Worm (Caenorhabditis elegans): ENCODE results near the gene ZK112.4.

- no peak for TF ChIP-seq zip-8 (tag; optimal IDR thresholded peaks at IDR 0.05)
- TF ChIP-seq lin-13 (tag; optimal IDR thresholded peaks at IDR 0.05): no peak
- TF ChIP-seq sptf-1 (tag; optimal IDR thresholded peaks at IDR 0.05): no peak
- TF ChIP-seq mep-1 (tag; optimal IDR thresholded peaks at IDR 0.05): no peak
- TF ChIP-seq nhr-76 (tag; optimal IDR thresholded peaks at IDR 0.05): no peak
- no peak for TF ChIP-seq nhr-237 (tag; optimal IDR thresholded peaks at IDR 0.05)
- no peak for TF ChIP-seq elt-3 (tag; optimal IDR thresholded peaks at IDR 0.05)
- TF ChIP-seq elt-1 (tag; optimal IDR thresholded peaks at IDR 0.05; ENCODE audit: borderline replicate concordance, insufficient read depth): no peak
- no peak for TF ChIP-seq unc-62 (GFP tag; optimal IDR thresholded peaks at IDR 0.05)
- TF ChIP-seq blmp-1 (tag; optimal IDR thresholded peaks at IDR 0.05): no peak
- TF ChIP-seq unc-39 (tag; optimal IDR thresholded peaks at IDR 0.05): no peak
- no peak for TF ChIP-seq pha-4 (tag; optimal IDR thresholded peaks at IDR 0.05)
- no peak for TF ChIP-seq ceh-43 (GFP tag; optimal IDR thresholded peaks at IDR 0.05)
Measured at ce11 chrIII:7773791-7774190, 44.0 kb upstream of the ZK112.4 start.

Data from whole organism, mixed stage, embryonic.